Worm (Caenorhabditis elegans): ENCODE measurements around the gene rpl-35.

Gene rpl-35

ce11 chrIII:7903427-7903826 lies 48.5 kb downstream of the rpl-35 start:
- TF ChIP-seq nhr-85 (tag) (no peak), grh-1 (GFP tag; IDR thresholded peaks at IDR 0.05) (no peak)

Measured in whole organism, L1 larva.